Worm (Caenorhabditis elegans) whole organism, late embryonic: Measurements from ENCODE around the gene T19D12.2.

Experiments
- ceh-6 ChIP-seq: fragments of 200-800 bp; sonication (Bioruptor generic); optimal IDR thresholded peaks from 2 replicates; lab custom pipeline; 2018; ENCODE audit warnings: mild to moderate bottlenecking, missing genetic modification characterization, missing compliant biosample characterization
- che-1 ChIP-seq: sonication (generic microtip); optimal IDR thresholded peaks from 2 replicates; lab custom pipeline; 2016; ENCODE audit warnings: mild to moderate bottlenecking, missing genetic modification characterization, missing compliant biosample characterization
- zip-5 ChIP-seq: sonication (generic microtip); optimal IDR thresholded peaks from 2 replicates; lab custom pipeline; 2016; ENCODE audit warnings: missing genetic modification characterization, missing compliant biosample characterization

- TF ChIP-seq che-1 (tag; lab: Kevin White, UChicago) (no peak), ceh-6 (GFP tag; lab: Kevin White, UChicago) (no peak), zip-5 (tag; lab: Kevin White, UChicago) (no peak)
Observed at ce11 chrII:6707496-6708260, 46.5 kb downstream of the T19D12.2 start.
